Fruit fly (Drosophila melanogaster) whole organism, embryonic: ENCODE results near the gene heix.

Experiments
- Abd-B ChIP-seq: fragments of 200-800 bp; sonication (Bioruptor generic); optimal IDR thresholded peaks from 2 replicates; lab custom pipeline; 2018; ENCODE audit warnings: missing biosample characterization, mild to moderate bottlenecking, missing genetic modification characterization, moderate library complexity
- BEAF-32 ChIP-seq: fragments of 200-800 bp; sonication (Bioruptor generic); optimal IDR thresholded peaks from 3 replicates; lab custom pipeline; 2017; ENCODE audit warnings: missing biosample characterization, missing genetic modification characterization, mild to moderate bottlenecking, moderate library complexity, missing genetic modification reagents
- Blimp-1 ChIP-seq: fragments of 200-800 bp; sonication (Bioruptor generic); optimal IDR thresholded peaks from 3 replicates; lab custom pipeline; 2018; ENCODE audit warnings: missing biosample characterization, missing genetic modification characterization, mild to moderate bottlenecking, moderate library complexity, missing genetic modification reagents
- CG10147 ChIP-seq: fragments of 200-800 bp; sonication (Bioruptor generic); optimal IDR thresholded peaks from 2 replicates; lab custom pipeline; 2019; ENCODE audit warnings: missing biosample characterization, mild to moderate bottlenecking, missing genetic modification characterization, moderate library complexity
- CG10267 ChIP-seq: fragments of 200-800 bp; sonication (Bioruptor generic); optimal IDR thresholded peaks from 2 replicates; lab custom pipeline; 2018; ENCODE audit warnings: missing biosample characterization, mild to moderate bottlenecking, missing genetic modification characterization, moderate library complexity
- CG10366 ChIP-seq: fragments of 200-800 bp; sonication (Bioruptor generic); IDR thresholded peaks from 2 replicates; pipeline ENCODE4 v1.3.6; 2022; ENCODE audit warnings: missing biosample characterization, missing genetic modification characterization
- CG11247 ChIP-seq: fragments of 200-800 bp; sonication (Bioruptor generic); IDR thresholded peaks from 2 replicates; pipeline ENCODE4 v1.3.6; 2022; ENCODE audit warnings: missing biosample characterization, missing genetic modification characterization
- CG12299 ChIP-seq: fragments of 200-800 bp; sonication (Bioruptor generic); optimal IDR thresholded peaks from 2 replicates; lab custom pipeline; 2018; ENCODE audit warnings: missing biosample characterization, mild to moderate bottlenecking, missing genetic modification characterization
- CG12659 ChIP-seq: fragments of 200-800 bp; sonication (Bioruptor generic); optimal IDR thresholded peaks from 3 replicates; lab custom pipeline; 2017; ENCODE audit warnings: mild to moderate bottlenecking, missing biosample characterization, missing genetic modification reagents, missing genetic modification characterization
- CG1602 ChIP-seq: fragments of 200-800 bp; sonication (Bioruptor generic); optimal IDR thresholded peaks from 3 replicates; lab custom pipeline; 2016; ENCODE audit warnings: missing biosample characterization, missing genetic modification characterization
- CG17568 ChIP-seq: fragments of 200-800 bp; sonication (Bioruptor generic); optimal IDR thresholded peaks from 2 replicates; lab custom pipeline; 2018; ENCODE audit warnings: missing biosample characterization, mild to moderate bottlenecking, missing genetic modification characterization, moderate library complexity
- CG2202 ChIP-seq: fragments of 200-800 bp; sonication (Bioruptor generic); optimal IDR thresholded peaks from 2 replicates; lab custom pipeline; 2018; ENCODE audit warnings: missing biosample characterization, mild to moderate bottlenecking, missing genetic modification characterization
- CG2712 ChIP-seq: fragments of 200-800 bp; optimal IDR thresholded peaks from 3 replicates; lab custom pipeline; 2019; ENCODE audit warnings: missing biosample characterization, mild to moderate bottlenecking, missing genetic modification characterization, moderate library complexity
- CG2889 ChIP-seq: fragments of 200-800 bp; sonication (Bioruptor generic); IDR thresholded peaks from 3 replicates; pipeline ENCODE4 v1.3.6; 2022; ENCODE audit warnings: missing biosample characterization, missing genetic modification characterization
- CG30403 ChIP-seq: fragments of 200-800 bp; sonication (Bioruptor generic); optimal IDR thresholded peaks from 3 replicates; lab custom pipeline; 2016; ENCODE audit warnings: missing biosample characterization, missing genetic modification characterization
- CG4820 ChIP-seq: fragments of 200-800 bp; sonication (Bioruptor generic); optimal IDR thresholded peaks from 3 replicates; lab custom pipeline; 2016; ENCODE audit warnings: missing biosample characterization, missing genetic modification characterization
- CG8924 ChIP-seq: fragments of 200-800 bp; optimal IDR thresholded peaks from 3 replicates; lab custom pipeline; 2019; ENCODE audit warnings: missing biosample characterization, mild to moderate bottlenecking, missing genetic modification characterization, moderate library complexity
- CG9876 ChIP-seq: fragments of 200-800 bp; sonication (Bioruptor generic); optimal IDR thresholded peaks from 2 replicates; lab custom pipeline; 2016; ENCODE audit warnings: missing biosample characterization, missing genetic modification characterization
- Chrac-16 ChIP-seq: fragments of 200-800 bp; sonication (Bioruptor generic); optimal IDR thresholded peaks from 3 replicates; lab custom pipeline; 2016; ENCODE audit warnings: missing biosample characterization, missing genetic modification characterization
- Dp ChIP-seq: fragments of 200-800 bp; sonication (Bioruptor generic); optimal IDR thresholded peaks from 2 replicates; lab custom pipeline; 2018; ENCODE audit warnings: missing biosample characterization, mild to moderate bottlenecking, missing genetic modification characterization, moderate library complexity
- GATAe ChIP-seq: fragments of 200-800 bp; sonication (Bioruptor generic); conservative IDR thresholded peaks from 2 replicates; pipeline ENCODE4 v1.3.6; 2022; ENCODE audit warnings: missing biosample characterization, missing genetic modification characterization
- HmgD ChIP-seq: fragments of 200-800 bp; sonication (Bioruptor generic); optimal IDR thresholded peaks from 3 replicates; lab custom pipeline; 2016; ENCODE audit warnings: missing biosample characterization, missing genetic modification characterization
- Lim3 ChIP-seq: fragments of 200-800 bp; sonication (Bioruptor generic); IDR thresholded peaks from 2 replicates; pipeline ENCODE4 v1.3.6; 2022; ENCODE audit warnings: missing biosample characterization, missing genetic modification characterization
- MESR4 ChIP-seq: fragments of 200-800 bp; sonication (Bioruptor generic); optimal IDR thresholded peaks from 2 replicates; lab custom pipeline; 2018; ENCODE audit warnings: missing biosample characterization, mild to moderate bottlenecking, missing genetic modification characterization, moderate library complexity
- Neu2 ChIP-seq: fragments of 200-800 bp; sonication (Bioruptor generic); optimal IDR thresholded peaks from 3 replicates; lab custom pipeline; 2016; ENCODE audit warnings: missing biosample characterization, missing genetic modification characterization, borderline replicate concordance
- Nf-YA ChIP-seq: fragments of 200-800 bp; sonication (Bioruptor generic); IDR thresholded peaks from 2 replicates; pipeline ENCODE4 v1.3.6; 2022; ENCODE audit warnings: missing biosample characterization, missing genetic modification characterization
- Oaz ChIP-seq: fragments of 200-800 bp; sonication (Bioruptor generic); IDR thresholded peaks from 2 replicates; pipeline ENCODE4 v1.3.6; 2022; ENCODE audit warnings: missing biosample characterization, missing genetic modification characterization
- Ravus ChIP-seq: fragments of 200-800 bp; sonication (Bioruptor generic); IDR thresholded peaks from 2 replicates; pipeline ENCODE4 v1.3.6; 2022; ENCODE audit warnings: missing biosample characterization, missing genetic modification characterization
- Tbp ChIP-seq: fragments of >200 bp; optimal IDR thresholded peaks from 2 replicates; lab custom pipeline; 2018; ENCODE audit warnings: missing biosample characterization, missing genetic modification characterization
- Xrp1 ChIP-seq: fragments of 200-800 bp; sonication (Bioruptor generic); IDR thresholded peaks from 2 replicates; pipeline ENCODE4 v1.3.6; 2022; ENCODE audit warnings: missing biosample characterization, missing genetic modification characterization
- bcd ChIP-seq: fragments of 200-800 bp; sonication (Bioruptor generic); optimal IDR thresholded peaks from 2 replicates; lab custom pipeline; 2017; ENCODE audit warnings: missing biosample characterization, mild to moderate bottlenecking, missing genetic modification characterization
- chn ChIP-seq: fragments of 200-800 bp; sonication (Bioruptor generic); optimal IDR thresholded peaks from 2 replicates; lab custom pipeline; 2016; ENCODE audit warnings: missing biosample characterization, missing genetic modification characterization
- corto ChIP-seq: fragments of 200-800 bp; sonication (Bioruptor generic); optimal IDR thresholded peaks from 2 replicates; lab custom pipeline; 2016; ENCODE audit warnings: missing biosample characterization, mild to moderate bottlenecking, missing genetic modification characterization, moderate library complexity
- dimm ChIP-seq: fragments of 200-800 bp; sonication (Bioruptor generic); IDR thresholded peaks from 2 replicates; pipeline ENCODE4 v1.3.6; 2022; ENCODE audit warnings: missing biosample characterization, missing genetic modification characterization
- dmrt11E ChIP-seq: fragments of 200-800 bp; sonication (Bioruptor generic); optimal IDR thresholded peaks from 3 replicates; lab custom pipeline; 2018; ENCODE audit warnings: missing biosample characterization, mild to moderate bottlenecking, missing genetic modification characterization, moderate library complexity
- ems ChIP-seq: fragments of 200-800 bp; sonication (Bioruptor generic); optimal IDR thresholded peaks from 3 replicates; lab custom pipeline; 2016; ENCODE audit warnings: missing biosample characterization, missing genetic modification characterization
- grau ChIP-seq: fragments of 200-800 bp; optimal IDR thresholded peaks from 3 replicates; lab custom pipeline; 2019; ENCODE audit warnings: missing biosample characterization, mild to moderate bottlenecking, missing genetic modification characterization, moderate library complexity
- gro ChIP-seq: fragments of 200-800 bp; sonication (Bioruptor generic); optimal IDR thresholded peaks from 2 replicates; lab custom pipeline; 2016; ENCODE audit warnings: missing biosample characterization, missing genetic modification characterization
- oc ChIP-seq: fragments of 200-800 bp; sonication (Bioruptor generic); optimal IDR thresholded peaks from 2 replicates; lab custom pipeline; 2018; ENCODE audit warnings: missing biosample characterization, mild to moderate bottlenecking, missing genetic modification characterization, moderate library complexity
- pnt ChIP-seq: fragments of 200-800 bp; sonication (Bioruptor generic); optimal IDR thresholded peaks from 3 replicates; lab custom pipeline; 2016; ENCODE audit warnings: missing biosample characterization, missing genetic modification characterization
- ranshi ChIP-seq: fragments of 200-800 bp; sonication (Bioruptor generic); IDR thresholded peaks from 2 replicates; pipeline ENCODE4 v1.3.6; 2022; ENCODE audit warnings: missing biosample characterization, missing genetic modification characterization
- rib ChIP-seq: fragments of 200-800 bp; sonication (Bioruptor generic); IDR thresholded peaks from 2 replicates; pipeline ENCODE4 v1.3.6; 2022; ENCODE audit warnings: missing biosample characterization, missing genetic modification characterization
- sd ChIP-seq: fragments of 200-800 bp; sonication (Bioruptor generic); optimal IDR thresholded peaks from 3 replicates; lab custom pipeline; 2018; ENCODE audit warnings: missing biosample characterization, mild to moderate bottlenecking, missing genetic modification characterization, moderate library complexity
- sna ChIP-seq: fragments of 200-800 bp; sonication (Bioruptor generic); IDR thresholded peaks from 2 replicates; pipeline ENCODE4 v1.3.6; 2022; ENCODE audit warnings: missing biosample characterization, missing genetic modification characterization; ENCODE audit not compliant: partially characterized antibody
- tgo ChIP-seq: fragments of 200-800 bp; sonication (Bioruptor generic); IDR thresholded peaks from 3 replicates; pipeline ENCODE4 v1.3.6; 2022; ENCODE audit warnings: missing biosample characterization, missing genetic modification characterization
- trem ChIP-seq: fragments of 200-800 bp; optimal IDR thresholded peaks from 3 replicates; lab custom pipeline; 2019; ENCODE audit warnings: missing biosample characterization, mild to moderate bottlenecking, missing genetic modification characterization, moderate library complexity
- tup ChIP-seq: fragments of 200-800 bp; sonication (Bioruptor generic); optimal IDR thresholded peaks from 2 replicates; lab custom pipeline; 2016; ENCODE audit warnings: missing biosample characterization, mild to moderate bottlenecking, missing genetic modification characterization, moderate library complexity
- usp ChIP-seq: fragments of >200 bp; optimal IDR thresholded peaks from 2 replicates; lab custom pipeline; 2017; ENCODE audit warnings: missing biosample characterization, missing genetic modification characterization
- vfl ChIP-seq: fragments of 200-800 bp; sonication (Bioruptor generic); optimal IDR thresholded peaks from 2 replicates; lab custom pipeline; 2016; ENCODE audit warnings: missing biosample characterization, missing genetic modification characterization
- yki ChIP-seq: fragments of >200 bp; optimal IDR thresholded peaks from 3 replicates; lab custom pipeline; 2018
- zf30C ChIP-seq: fragments of 200-800 bp; sonication (Bioruptor generic); optimal IDR thresholded peaks from 3 replicates; lab custom pipeline; 2018; ENCODE audit warnings: missing biosample characterization, mild to moderate bottlenecking, missing genetic modification characterization

The heix gene

DNA sequence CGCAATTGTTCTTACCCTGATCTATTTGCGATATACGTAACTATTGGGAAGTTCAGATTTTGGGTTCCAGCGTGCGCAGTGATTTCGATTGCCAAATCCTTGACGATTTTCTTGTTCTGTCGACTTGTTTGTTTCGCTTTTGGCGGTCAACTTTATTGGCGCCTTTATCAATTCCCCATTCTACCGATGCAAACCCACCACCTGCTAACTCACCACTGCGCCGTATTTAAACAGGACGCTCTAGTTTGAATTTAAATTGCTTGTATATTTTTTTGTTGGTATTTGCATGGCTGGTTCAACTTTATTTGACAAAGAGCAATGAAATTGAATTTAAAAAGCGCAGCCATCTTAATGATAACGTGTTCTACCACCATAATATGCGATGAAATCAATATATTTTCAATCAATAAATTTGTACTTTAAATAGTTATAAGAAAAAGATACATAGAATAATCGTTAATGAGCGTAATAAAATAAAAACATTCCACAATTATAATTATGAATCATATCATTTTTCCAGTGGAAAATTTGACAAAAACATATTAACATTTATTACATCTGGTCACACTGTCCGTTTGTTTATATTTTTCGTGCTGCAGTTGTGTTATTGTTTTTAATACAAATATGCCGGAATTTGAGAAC, 38.0 kb downstream of the heix start, which contains the start of the genes twe and CG4935 (continued):
- TF ChIP-seq CG10147 (GFP tag; lab: Kevin White, UChicago) (no peak), sna (GFP tag; lab: Robert Waterston, UW) (no peak), MESR4 (GFP tag; lab: Kevin White, UChicago) (no peak), BEAF-32 (GFP tag; lab: Kevin White, UChicago) (peak; percentile 9), CG2712 (peak; percentile 1), Dp (GFP tag; lab: Kevin White, UChicago) (peak; percentile 70), Oaz (GFP tag; lab: Robert Waterston, UW) (no peak), chn (GFP tag; lab: Kevin White, UChicago) (no peak), GATAe (no peak), grau (tag; lab: Kevin White, UChicago) (peak; percentile 14), CG12299 (tag; lab: Kevin White, UChicago) (peak; percentile 3), CG8924 (peak; percentile 27), CG10267 (tag; lab: Kevin White, UChicago) (peak; percentile 26), yki (lab: Kevin White, UChicago) (no peak), tgo (GFP tag; lab: Robert Waterston, UW) (no peak), sd (tag; lab: Kevin White, UChicago) (peak; percentile 27), rib (GFP tag; lab: Robert Waterston, UW) (no peak), Neu2 (GFP tag; lab: Kevin White, UChicago) (no peak), dimm (GFP tag; lab: Robert Waterston, UW) (no peak), oc (tag; lab: Kevin White, UChicago) (no peak), bcd (no peak), CG12659 (peak; percentile 26), Chrac-16 (GFP tag; lab: Kevin White, UChicago) (no peak), Xrp1 (GFP tag; lab: Robert Waterston, UW) (no peak), dmrt11E (tag; lab: Kevin White, UChicago) (no peak), pnt (GFP tag; lab: Kevin White, UChicago) (no peak), CG2889 (GFP tag; lab: Robert Waterston, UW) (no peak), CG30403 (GFP tag; lab: Kevin White, UChicago) (peak; percentile 16), trem (tag; lab: Kevin White, UChicago) (peak; percentile 31), HmgD (GFP tag; lab: Kevin White, UChicago) (no peak), Tbp (GFP tag; lab: Kevin White, UChicago) (no peak), CG11247 (GFP tag; lab: Robert Waterston, UW) (no peak), zf30C (GFP tag; lab: Kevin White, UChicago) (peak; percentile 20), tup (GFP tag; lab: Kevin White, UChicago) (no peak), Blimp-1 (no peak), Ravus (GFP tag; lab: Robert Waterston, UW) (no peak), corto (GFP tag; lab: Kevin White, UChicago) (no peak), Abd-B (GFP tag; lab: Kevin White, UChicago) (no peak), ems (no peak), CG4820 (GFP tag; lab: Kevin White, UChicago) (no peak), CG1602 (GFP tag; lab: Kevin White, UChicago) (no peak), CG10366 (GFP tag; lab: Robert Waterston, UW) (no peak; the same call in 1 of the 2 replicates), Nf-YA (no peak), CG17568 (GFP tag; lab: Kevin White, UChicago) (no peak), gro (GFP tag; lab: Kevin White, UChicago) (no peak), CG2202 (tag; lab: Kevin White, UChicago) (no peak), CG9876 (GFP tag; lab: Kevin White, UChicago) (no peak), vfl (GFP tag; lab: Kevin White, UChicago) (no peak), usp (GFP tag; lab: Kevin White, UChicago) (no peak), ranshi (GFP tag; lab: Robert Waterston, UW) (no peak), Lim3 (GFP tag; lab: Robert Waterston, UW) (no peak)
